Fruit fly (Drosophila melanogaster) whole organism, wandering third instar larva: ENCODE data around the gene fh.

Experiments used
- Abd-B ChIP-seq: fragments of >200 bp; optimal IDR thresholded peaks from 2 replicates; lab custom pipeline; 2017; ENCODE audit warnings: missing biosample characterization, missing genetic modification characterization
- CG32264 ChIP-seq: fragments of 200-800 bp; sonication (Bioruptor generic); optimal IDR thresholded peaks from 2 replicates; lab custom pipeline; 2016; ENCODE audit warnings: missing biosample characterization, missing genetic modification characterization
- Dfd ChIP-seq: fragments of >200 bp; optimal IDR thresholded peaks from 2 replicates; lab custom pipeline; 2017; ENCODE audit warnings: missing biosample characterization, missing genetic modification characterization
- Dif ChIP-seq: fragments of 200-275, 200-300 bp; sonication (Bioruptor generic); optimal IDR thresholded peaks from 2 replicates; lab custom pipeline; 2018; ENCODE audit warnings: missing biosample characterization, missing genetic modification characterization; ENCODE audit not compliant: partially characterized antibody
- Hnf4 ChIP-seq: fragments of 200-800 bp; sonication (Bioruptor generic); optimal IDR thresholded peaks from 2 replicates; lab custom pipeline; 2016; ENCODE audit warnings: missing biosample characterization, mild to moderate bottlenecking, missing genetic modification characterization
- Hr83 ChIP-seq: fragments of 200-300 bp; sonication (Bioruptor generic); optimal IDR thresholded peaks from 2 replicates; lab custom pipeline; 2016; ENCODE audit warnings: missing biosample characterization, mild to moderate bottlenecking, missing genetic modification characterization, moderate library complexity; ENCODE audit not compliant: poor library complexity, severe bottlenecking
- Jra ChIP-seq: sonication (Bioruptor generic); optimal IDR thresholded peaks from 2 replicates; lab custom pipeline; 2016; ENCODE audit warnings: missing biosample characterization, missing genetic modification characterization
- Mio ChIP-seq: sonication (Bioruptor generic); optimal IDR thresholded peaks from 2 replicates; lab custom pipeline; 2016; ENCODE audit warnings: missing biosample characterization, missing genetic modification characterization
- N ChIP-seq: fragments of >200 bp; optimal IDR thresholded peaks from 2 replicates; lab custom pipeline; 2018; ENCODE audit warnings: missing biosample characterization, missing external identifiers, missing genetic modification characterization
- OdsH ChIP-seq: fragments of 200-800 bp; sonication (Bioruptor generic); optimal IDR thresholded peaks from 2 replicates; lab custom pipeline; 2016; ENCODE audit warnings: missing biosample characterization, mild to moderate bottlenecking, missing genetic modification characterization
- Sp1 ChIP-seq: fragments of 200-800 bp; sonication (Bioruptor generic); optimal IDR thresholded peaks from 3 replicates; lab custom pipeline; 2019; ENCODE audit warnings: missing biosample characterization, mild to moderate bottlenecking, missing genetic modification characterization, moderate library complexity
- Vsx2 ChIP-seq: fragments of 200-300, 225-300 bp; sonication (Bioruptor generic); optimal IDR thresholded peaks from 2 replicates; lab custom pipeline; 2018; ENCODE audit warnings: missing biosample characterization, missing genetic modification characterization; ENCODE audit not compliant: partially characterized antibody
- br ChIP-seq: fragments of 200-800 bp; sonication (Bioruptor generic); optimal IDR thresholded peaks from 2 replicates; lab custom pipeline; 2016; ENCODE audit warnings: missing biosample characterization, missing genetic modification characterization
- dl ChIP-seq, 2 experiments: fragments of 175-275, 200-275 bp in 1 of 2; fragments of 200-275 bp in 1 of 2; sonication (Bioruptor generic); optimal IDR thresholded peaks; lab custom pipeline; 2018; ENCODE audit warnings: mild to moderate bottlenecking in 2 of 2, missing biosample characterization in 2 of 2, missing genetic modification characterization in 2 of 2, moderate library complexity in 2 of 2; ENCODE audit not compliant: partially characterized antibody in 2 of 2, insufficient read depth in 1 of 2
- dmrt93B ChIP-seq: fragments of 200-800 bp; sonication (Bioruptor generic); optimal IDR thresholded peaks from 2 replicates; lab custom pipeline; 2018; ENCODE audit warnings: missing biosample characterization, mild to moderate bottlenecking, missing genetic modification characterization
- dsf ChIP-seq: sonication (Bioruptor generic); optimal IDR thresholded peaks from 2 replicates; lab custom pipeline; 2016; ENCODE audit warnings: missing biosample characterization, missing genetic modification characterization, borderline replicate concordance
- ey ChIP-seq: fragments of 200-800 bp; sonication (Bioruptor generic); optimal IDR thresholded peaks from 2 replicates; lab custom pipeline; 2016; ENCODE audit warnings: missing biosample characterization, missing genetic modification characterization
- foxo ChIP-seq, 2 experiments: fragments of 200-800 bp; sonication (Bioruptor generic); optimal IDR thresholded peaks; 2 replicates in 1 of 2; 3 replicates in 1 of 2; lab custom pipeline; 2016 to 2017; ENCODE audit warnings: missing biosample characterization in 2 of 2, missing genetic modification characterization in 2 of 2
- fru ChIP-seq: fragments of 200-800 bp; sonication (Bioruptor generic); optimal IDR thresholded peaks from 3 replicates; lab custom pipeline; 2016; ENCODE audit warnings: missing biosample characterization, mild to moderate bottlenecking, missing genetic modification characterization
- h ChIP-seq: fragments of 200-800 bp; sonication (Bioruptor generic); optimal IDR thresholded peaks from 3 replicates; lab custom pipeline; 2016; ENCODE audit warnings: missing biosample characterization, mild to moderate bottlenecking, missing genetic modification characterization
- jim ChIP-seq: fragments of 175-275, 200-325 bp; sonication (Bioruptor generic); optimal IDR thresholded peaks from 2 replicates; lab custom pipeline; 2016; ENCODE audit warnings: missing biosample characterization, mild to moderate bottlenecking, missing genetic modification characterization
- lola ChIP-seq: fragments of >200 bp; optimal IDR thresholded peaks from 2 replicates; lab custom pipeline; 2017; ENCODE audit warnings: missing biosample characterization, missing genetic modification characterization
- pan ChIP-seq: fragments of >200 bp; optimal IDR thresholded peaks from 2 replicates; lab custom pipeline; 2017
- psq ChIP-seq: fragments of 200-800 bp; sonication (Bioruptor generic); optimal IDR thresholded peaks from 3 replicates; lab custom pipeline; 2017; ENCODE audit warnings: missing biosample characterization, mild to moderate bottlenecking, missing genetic modification characterization, moderate library complexity
- rgr ChIP-seq: fragments of 200-800 bp; sonication (Bioruptor generic); optimal IDR thresholded peaks from 3 replicates; lab custom pipeline; 2016; ENCODE audit warnings: missing biosample characterization, mild to moderate bottlenecking, missing genetic modification characterization
- sage ChIP-seq: fragments of 200-800 bp; sonication (Bioruptor generic); optimal IDR thresholded peaks from 2 replicates; lab custom pipeline; 2016; ENCODE audit warnings: missing biosample characterization, mild to moderate bottlenecking, missing genetic modification characterization
- tai ChIP-seq: sonication (Bioruptor generic); optimal IDR thresholded peaks from 2 replicates; lab custom pipeline; 2016; ENCODE audit warnings: missing biosample characterization, missing genetic modification characterization
- usp ChIP-seq: fragments of >200 bp; optimal IDR thresholded peaks from 2 replicates; lab custom pipeline; 2017; ENCODE audit warnings: missing biosample characterization, missing genetic modification characterization
- woc ChIP-seq: sonication (Bioruptor generic); optimal IDR thresholded peaks from 2 replicates; lab custom pipeline; 2016; ENCODE audit warnings: missing biosample characterization, mild to moderate bottlenecking, missing genetic modification characterization

fh gene

dm6 chrX:9190555-9191184 lies 41.8 kb upstream of the fh start, which contains the start of gene CG12115:
Gene CG12115, minus strand, starts transcription at chrX:9190605.
- no peak for TF ChIP-seq Hnf4 (GFP tag; lab: Kevin White, UChicago)
- no peak for TF ChIP-seq fru
- no peak for TF ChIP-seq Sp1 (GFP tag; lab: Kevin White, UChicago)
- no peak for TF ChIP-seq h (GFP tag; lab: Kevin White, UChicago)
- TF ChIP-seq Dif (GFP tag; lab: Kevin White, UChicago) = no peak
- no peak for TF ChIP-seq foxo (GFP tag; optimal IDR thresholded peaks at IDR 0.05; lab: Kevin White, UChicago)
- no peak for TF ChIP-seq CG32264 (GFP tag; lab: Kevin White, UChicago)
- no peak for TF ChIP-seq dsf (GFP tag; lab: Kevin White, UChicago)
- TF ChIP-seq jim (GFP tag; lab: Kevin White, UChicago) = no peak
- no peak for TF ChIP-seq Jra
- TF ChIP-seq rgr (GFP tag; lab: Kevin White, UChicago) = no peak
- TF ChIP-seq woc (GFP tag; lab: Kevin White, UChicago) = no peak
- no peak for TF ChIP-seq tai (GFP tag; lab: Kevin White, UChicago)
- no peak for TF ChIP-seq Abd-B (GFP tag; lab: Kevin White, UChicago)
- TF ChIP-seq lola (GFP tag; lab: Kevin White, UChicago) = no peak
- TF ChIP-seq dmrt93B (GFP tag; lab: Kevin White, UChicago) = no peak
- TF ChIP-seq OdsH = no peak
- TF ChIP-seq Mio (GFP tag; lab: Kevin White, UChicago) = no peak
- TF ChIP-seq ey (GFP tag; lab: Kevin White, UChicago) = no peak

dm6 chrX:9187429-9187828 lies 38.6 kb upstream of the fh start:
- no peak for TF ChIP-seq Dfd (GFP tag; lab: Kevin White, UChicago)
- no peak for TF ChIP-seq pan (lab: Kevin White, UChicago)
- TF ChIP-seq ey (GFP tag; lab: Kevin White, UChicago) = no peak
- no peak for TF ChIP-seq psq
- no peak for TF ChIP-seq foxo (GFP tag; optimal IDR thresholded peaks at IDR 0.05; lab: Kevin White, UChicago)
- no peak for TF ChIP-seq Jra
- no peak for TF ChIP-seq lola (GFP tag; lab: Kevin White, UChicago)
- TF ChIP-seq rgr (GFP tag; lab: Kevin White, UChicago) = no peak
- no peak for TF ChIP-seq Hnf4 (GFP tag; lab: Kevin White, UChicago)
- no peak for TF ChIP-seq dl (GFP tag; optimal IDR thresholded peaks at IDR 0.05; lab: Kevin White, UChicago; ENCODE audit: insufficient read depth in 1 of 2, partially characterized antibody in 2 of 2)
- no peak for TF ChIP-seq CG32264 (GFP tag; lab: Kevin White, UChicago)
- TF ChIP-seq Vsx2 (GFP tag; lab: Kevin White, UChicago) = no peak
- TF ChIP-seq fru = no peak
- TF ChIP-seq tai (GFP tag; lab: Kevin White, UChicago) = no peak
- no peak for TF ChIP-seq N (GFP tag; lab: Kevin White, UChicago)
- no peak for TF ChIP-seq br (GFP tag; lab: Kevin White, UChicago)

dm6 chrX:9168273-9168672 lies 19.4 kb upstream of the fh start:
- TF ChIP-seq usp (GFP tag; lab: Kevin White, UChicago) (no peak), sage (no peak), Dfd (GFP tag; lab: Kevin White, UChicago) (peak; percentile 93), tai (GFP tag; lab: Kevin White, UChicago) (no peak)

dm6 chrX:9164510-9165506 lies 15.9 kb upstream of the fh start:
- no peak for TF ChIP-seq Hr83 (GFP tag; lab: Kevin White, UChicago)
- TF ChIP-seq Hnf4 (GFP tag; lab: Kevin White, UChicago) = no peak
- peak; percentile 37 for TF ChIP-seq woc (GFP tag; lab: Kevin White, UChicago)
